Worm (Caenorhabditis elegans) whole organism, L4 larva: ENCODE results near the gene K03B4.1.

Experiments used
- D1046.2 ChIP-seq: fragments of 200-800 bp; sonication (Bioruptor generic); IDR thresholded peaks from 2 replicates; pipeline ENCODE4 v1.3.6; 2022; ENCODE audit warnings: missing genetic modification characterization, missing compliant biosample characterization
- F10B5.3 ChIP-seq: sonication (generic microtip); optimal IDR thresholded peaks from 2 replicates; lab custom pipeline; 2016; ENCODE audit warnings: mild to moderate bottlenecking, missing genetic modification characterization, missing compliant biosample characterization
- F26F4.8 ChIP-seq: fragments of 200-800 bp; sonication (Bioruptor generic); conservative IDR thresholded peaks from 2 replicates; pipeline ENCODE4 v1.3.6; 2022; ENCODE audit warnings: missing genetic modification characterization, missing compliant biosample characterization
- F37D6.2 ChIP-seq: sonication (generic microtip); optimal IDR thresholded peaks from 2 replicates; lab custom pipeline; 2016; ENCODE audit warnings: mild to moderate bottlenecking, missing genetic modification characterization, missing compliant biosample characterization
- F49E8.2 ChIP-seq: sonication (generic microtip); optimal IDR thresholded peaks from 2 replicates; lab custom pipeline; 2016; ENCODE audit warnings: missing compliant biosample characterization, mild to moderate bottlenecking, missing genetic modification characterization, borderline replicate concordance
- T20F7.1 ChIP-seq: fragments of 200-800 bp; sonication (Bioruptor generic); optimal IDR thresholded peaks from 2 replicates; lab custom pipeline; 2018; ENCODE audit warnings: mild to moderate bottlenecking, missing genetic modification characterization, missing compliant biosample characterization
- ZK337.2 ChIP-seq: fragments of 200-800 bp; sonication (Bioruptor generic); IDR thresholded peaks from 2 replicates; pipeline ENCODE4 v1.3.6; 2022; ENCODE audit warnings: missing genetic modification reagents, missing genetic modification characterization, missing compliant biosample characterization
- ama-1 ChIP-seq: fragments of 150-350 bp; optimal IDR thresholded peaks from 2 replicates; lab custom pipeline; 2014; ENCODE audit warnings: inconsistent platforms, mixed read lengths
- arid-1 ChIP-seq: fragments of 200-800 bp; sonication (Bioruptor generic); conservative IDR thresholded peaks from 2 replicates; pipeline ENCODE4 v1.3.6; 2022; ENCODE audit warnings: missing genetic modification reagents, missing genetic modification characterization, missing compliant biosample characterization
- ceh-28 ChIP-seq: fragments of 150-350 bp; optimal IDR thresholded peaks from 2 replicates; lab custom pipeline; 2014; ENCODE audit warnings: missing biosample characterization, missing genetic modification reagents, missing genetic modification characterization
- cey-2 ChIP-seq: sonication (generic microtip); optimal IDR thresholded peaks from 3 replicates; lab custom pipeline; 2017; ENCODE audit warnings: missing genetic modification characterization, mild to moderate bottlenecking, missing compliant biosample characterization, antibody characterized with exemption, borderline replicate concordance; ENCODE audit not compliant: insufficient read depth
- daf-12 ChIP-seq: fragments of 150-350 bp; optimal IDR thresholded peaks from 2 replicates; lab custom pipeline; 2014; ENCODE audit warnings: missing biosample characterization, missing genetic modification reagents, missing genetic modification characterization
- dmd-6 ChIP-seq: fragments of 200-800 bp; sonication (Bioruptor generic); IDR thresholded peaks from 2 replicates; pipeline ENCODE4 v1.3.6; 2022; ENCODE audit warnings: missing genetic modification reagents, missing genetic modification characterization, missing compliant biosample characterization
- dmd-9 ChIP-seq: fragments of 200-800 bp; sonication (Bioruptor generic); IDR thresholded peaks from 2 replicates; pipeline ENCODE4 v1.3.6; 2022; ENCODE audit warnings: missing genetic modification reagents, missing genetic modification characterization, missing compliant biosample characterization
- dpl-1 ChIP-seq: fragments of 150-350 bp; optimal IDR thresholded peaks from 2 replicates; lab custom pipeline; 2014; ENCODE audit warnings: missing biosample characterization, missing genetic modification reagents, missing genetic modification characterization
- duxl-1 ChIP-seq: sonication (generic microtip); optimal IDR thresholded peaks from 2 replicates; lab custom pipeline; 2016; ENCODE audit warnings: mild to moderate bottlenecking, missing genetic modification characterization, moderate library complexity, missing compliant biosample characterization; ENCODE audit not compliant: poor library complexity
- egl-43 ChIP-seq: fragments of 200-800 bp; sonication (Bioruptor generic); IDR thresholded peaks from 2 replicates; pipeline ENCODE4 v1.3.6; 2022; ENCODE audit warnings: missing genetic modification reagents, missing genetic modification characterization, missing compliant biosample characterization
- fos-1 ChIP-seq: fragments of 150-350 bp; optimal IDR thresholded peaks from 2 replicates; lab custom pipeline; 2014; ENCODE audit warnings: missing biosample characterization, missing genetic modification characterization
- hlh-30 ChIP-seq: sonication (generic microtip); optimal IDR thresholded peaks from 2 replicates; lab custom pipeline; 2017; ENCODE audit warnings: antibody characterized with exemption, mild to moderate bottlenecking, missing genetic modification characterization, missing compliant biosample characterization; ENCODE audit not compliant: insufficient read depth
- hmg-1.1 ChIP-seq: fragments of 200-800 bp; sonication (Bioruptor generic); IDR thresholded peaks from 2 replicates; pipeline ENCODE4 v1.3.6; 2022; ENCODE audit warnings: missing genetic modification reagents, missing genetic modification characterization, missing compliant biosample characterization
- jun-1 ChIP-seq: fragments of 150-350 bp; optimal IDR thresholded peaks from 2 replicates; lab custom pipeline; 2014; ENCODE audit warnings: missing biosample characterization, missing genetic modification reagents, missing genetic modification characterization
- lin-13 ChIP-seq: fragments of 150-350 bp; optimal IDR thresholded peaks from 2 replicates; lab custom pipeline; 2014; ENCODE audit warnings: missing biosample characterization, missing genetic modification reagents, missing genetic modification characterization
- lir-3 ChIP-seq: sonication (generic microtip); optimal IDR thresholded peaks from 2 replicates; lab custom pipeline; 2016; ENCODE audit warnings: mild to moderate bottlenecking, missing genetic modification characterization, missing compliant biosample characterization
- mdl-1 ChIP-seq, 2 experiments: fragments of 150-350 bp in 1 of 2; sonication (generic microtip) in 1 of 2; optimal IDR thresholded peaks; 2 replicates each; lab custom pipeline; 2014 to 2017; ENCODE audit warnings: missing biosample characterization in 2 of 2, missing genetic modification characterization in 2 of 2
- mdt-29 ChIP-seq: fragments of 200-800 bp; sonication (Bioruptor generic); IDR thresholded peaks from 2 replicates; pipeline ENCODE4 v1.3.6; 2022; ENCODE audit warnings: missing genetic modification reagents, missing genetic modification characterization, missing compliant biosample characterization
- mes-2 ChIP-seq: sonication (generic microtip); optimal IDR thresholded peaks from 2 replicates; lab custom pipeline; 2016; ENCODE audit warnings: missing genotype, mild to moderate bottlenecking, missing genetic modification characterization, missing compliant biosample characterization; ENCODE audit not compliant: poor library complexity, severe bottlenecking
- nhr-102 ChIP-seq: sonication (generic microtip); optimal IDR thresholded peaks from 2 replicates; lab custom pipeline; 2016; ENCODE audit warnings: mild to moderate bottlenecking, missing genetic modification characterization, moderate library complexity, missing compliant biosample characterization
- nhr-11 ChIP-seq: fragments of 150-350 bp; optimal IDR thresholded peaks from 2 replicates; lab custom pipeline; 2014; ENCODE audit warnings: missing biosample characterization, missing genetic modification characterization
- nhr-237 ChIP-seq: sonication (generic microtip); optimal IDR thresholded peaks from 2 replicates; lab custom pipeline; 2017; ENCODE audit warnings: missing biosample characterization, missing genetic modification characterization
- nhr-41 ChIP-seq: fragments of 200-800 bp; sonication (Bioruptor generic); IDR thresholded peaks from 2 replicates; pipeline ENCODE4 v1.3.6; 2022; ENCODE audit warnings: missing genetic modification reagents, missing genetic modification characterization, missing compliant biosample characterization
- nhr-48 ChIP-seq: sonication (generic microtip); optimal IDR thresholded peaks from 2 replicates; lab custom pipeline; 2016; ENCODE audit warnings: mild to moderate bottlenecking, missing genetic modification characterization, missing compliant biosample characterization
- nhr-6 ChIP-seq: fragments of 150-350 bp; optimal IDR thresholded peaks from 2 replicates; lab custom pipeline; 2014; ENCODE audit warnings: missing biosample characterization, missing genetic modification characterization
- nhr-76 ChIP-seq: fragments of 150-350 bp; optimal IDR thresholded peaks from 2 replicates; lab custom pipeline; 2014; ENCODE audit warnings: missing biosample characterization, missing genetic modification characterization
- php-3 ChIP-seq: fragments of 200-800 bp; sonication (Bioruptor generic); IDR thresholded peaks from 2 replicates; pipeline ENCODE4 v1.3.6; 2022; ENCODE audit warnings: missing genetic modification reagents, missing genetic modification characterization, missing compliant biosample characterization
- rbr-2 ChIP-seq: sonication (generic microtip); optimal IDR thresholded peaks from 2 replicates; lab custom pipeline; 2016; ENCODE audit warnings: missing genotype, missing genetic modification characterization, missing compliant biosample characterization
- skn-1 ChIP-seq: fragments of 150-350 bp; optimal IDR thresholded peaks from 2 replicates; lab custom pipeline; 2014; ENCODE audit warnings: missing biosample characterization, missing genetic modification characterization
- snpc-1.2 ChIP-seq: fragments of 200-800 bp; sonication (Bioruptor generic); IDR thresholded peaks from 2 replicates; pipeline ENCODE4 v1.3.6; 2022; ENCODE audit warnings: missing genetic modification reagents, missing genetic modification characterization, missing compliant biosample characterization
- snpc-4 ChIP-seq: fragments of 150-350 bp; optimal IDR thresholded peaks from 2 replicates; lab custom pipeline; 2014; ENCODE audit warnings: missing biosample characterization, missing genetic modification characterization
- tra-1 ChIP-seq: fragments of 200-800 bp; sonication (Bioruptor generic); IDR thresholded peaks from 2 replicates; pipeline ENCODE4 v1.3.6; 2022; ENCODE audit warnings: missing genetic modification reagents, missing genetic modification characterization, missing compliant biosample characterization
- unc-130 ChIP-seq: sonication (generic microtip); optimal IDR thresholded peaks from 2 replicates; lab custom pipeline; 2016; ENCODE audit warnings: missing genetic modification reagents, missing genetic modification characterization, missing compliant biosample characterization
- unc-62 ChIP-seq, 3 experiments: fragments of 150-350 bp in 1 of 3; sonication (generic microtip); optimal IDR thresholded peaks in 2 of 3; peaks in 1 of 3; 1 replicate in 1 of 3; 2 replicates in 2 of 3; lab custom pipeline; 2014 to 2017; ENCODE audit warnings: missing biosample characterization in 3 of 3, missing genetic modification characterization in 3 of 3, missing genetic modification reagents in 3 of 3, missing genotype in 1 of 3
- vab-7 ChIP-seq: fragments of 200-800 bp; sonication (Bioruptor generic); IDR thresholded peaks from 2 replicates; pipeline ENCODE4 v1.3.6; 2022; ENCODE audit warnings: missing genetic modification reagents, missing genetic modification characterization, missing compliant biosample characterization

The K03B4.1 gene

ce11 chrV:4730075-4730474 lies 40.9 kb downstream of the K03B4.1 start, which contains the start of gene tig-2 (continued):
- TF ChIP-seq vab-7 (GFP tag; lab: Robert Waterston, UW) (no peak), jun-1 (no peak), cey-2 (tag; lab: Kevin White, UChicago) (no peak), mes-2 (tag; lab: Kevin White, UChicago) (no peak), F49E8.2 (tag; lab: Kevin White, UChicago) (no peak), ceh-28 (tag; lab: Kevin White, UChicago) (no peak), tra-1 (GFP tag; lab: Robert Waterston, UW) (no peak), ZK337.2 (GFP tag; lab: Robert Waterston, UW) (no peak), nhr-237 (tag; lab: Kevin White, UChicago) (no peak), arid-1 (GFP tag; lab: Robert Waterston, UW) (no peak), D1046.2 (GFP tag; lab: Robert Waterston, UW) (no peak), ama-1 (no peak), fos-1 (tag; lab: Kevin White, UChicago) (no peak), F26F4.8 (no peak), nhr-41 (no peak), mdt-29 (GFP tag; lab: Robert Waterston, UW) (no peak), snpc-1.2 (GFP tag; lab: Robert Waterston, UW) (no peak), duxl-1 (tag; lab: Kevin White, UChicago) (no peak), mdl-1 (tag; optimal IDR thresholded peaks at IDR 0.05; lab: Kevin White, UChicago) (no peak), dmd-6 (GFP tag; lab: Robert Waterston, UW) (peak; percentile 58), nhr-76 (tag; lab: Kevin White, UChicago) (no peak), nhr-48 (tag; lab: Kevin White, UChicago) (no peak), F10B5.3 (no peak), snpc-4 (tag; lab: Kevin White, UChicago) (no peak), lin-13 (GFP tag; lab: Kevin White, UChicago) (no peak), nhr-102 (tag; lab: Kevin White, UChicago) (no peak), hlh-30 (peak; percentile 29), unc-130 (GFP tag; lab: Kevin White, UChicago) (no peak), unc-62 (GFP tag; optimal IDR thresholded peaks at IDR 0.05 in 1 of 2; lab: Kevin White, UChicago) (peak in 1 of 2 experiments; percentile 99), unc-62 (tag; optimal IDR thresholded peaks at IDR 0.05; lab: Kevin White, UChicago) (no peak), hmg-1.1 (GFP tag; lab: Robert Waterston, UW) (peak; percentile 53; the same call in 1 of the 2 replicates), php-3 (GFP tag; lab: Robert Waterston, UW) (no peak), egl-43 (GFP tag; lab: Robert Waterston, UW) (no peak), rbr-2 (no peak), T20F7.1 (GFP tag; lab: Kevin White, UChicago) (no peak), daf-12 (tag; lab: Kevin White, UChicago) (no peak), skn-1 (no peak), nhr-6 (tag; lab: Kevin White, UChicago) (no peak), dmd-9 (GFP tag; lab: Robert Waterston, UW) (no peak), dpl-1 (no peak), lir-3 (tag; lab: Kevin White, UChicago) (no peak), nhr-11 (peak; percentile 16), F37D6.2 (tag; lab: Kevin White, UChicago) (no peak)
